Fruit fly (Drosophila melanogaster) whole organism, embryonic: ENCODE results near the gene CG43402.
A peak's percentile ranks its signal among the peaks of the same experiment; 100 is the strongest.

Experiments
- Atf6 ChIP-seq: fragments of 200-800 bp; sonication (Bioruptor generic); IDR thresholded peaks from 2 replicates; pipeline ENCODE4 v1.3.6; 2022; ENCODE audit warnings: missing biosample characterization, missing genetic modification characterization
- CG10565 ChIP-seq: fragments of 200-800 bp; sonication (Bioruptor generic); optimal IDR thresholded peaks from 3 replicates; lab custom pipeline; 2016; ENCODE audit warnings: missing biosample characterization, mild to moderate bottlenecking, missing genetic modification characterization
- CG10979 ChIP-seq: fragments of 200-800 bp; sonication (Bioruptor generic); optimal IDR thresholded peaks from 2 replicates; lab custom pipeline; 2018; ENCODE audit warnings: missing biosample characterization, mild to moderate bottlenecking, missing genetic modification characterization, moderate library complexity
- CG11695 ChIP-seq: fragments of 200-800 bp; sonication (Bioruptor generic); IDR thresholded peaks from 3 replicates; pipeline ENCODE4 v1.3.6; 2022; ENCODE audit warnings: missing biosample characterization, missing genetic modification characterization
- CG12104 ChIP-seq: fragments of 200-800 bp; sonication (Bioruptor generic); optimal IDR thresholded peaks from 3 replicates; lab custom pipeline; 2016; ENCODE audit warnings: missing biosample characterization, missing genetic modification characterization
- CG12219 ChIP-seq: fragments of 200-800 bp; sonication (Bioruptor generic); optimal IDR thresholded peaks from 3 replicates; lab custom pipeline; 2018; ENCODE audit warnings: missing biosample characterization, mild to moderate bottlenecking, missing genetic modification characterization
- CG13624 ChIP-seq: fragments of 200-800 bp; sonication (Bioruptor generic); optimal IDR thresholded peaks from 2 replicates; lab custom pipeline; 2016; ENCODE audit warnings: missing biosample characterization, missing genetic modification characterization
- CG13775 ChIP-seq: fragments of 200-800 bp; sonication (Bioruptor generic); optimal IDR thresholded peaks from 3 replicates; lab custom pipeline; 2017; ENCODE audit warnings: missing biosample characterization, mild to moderate bottlenecking, missing genetic modification characterization
- CG15269 ChIP-seq: fragments of 200-800 bp; sonication (Bioruptor generic); optimal IDR thresholded peaks from 2 replicates; lab custom pipeline; 2018; ENCODE audit warnings: missing biosample characterization, mild to moderate bottlenecking, missing genetic modification characterization, moderate library complexity
- CG15601 ChIP-seq: fragments of 200-800 bp; sonication (Bioruptor generic); optimal IDR thresholded peaks from 3 replicates; lab custom pipeline; 2019; ENCODE audit warnings: missing biosample characterization, mild to moderate bottlenecking, missing genetic modification characterization, moderate library complexity
- CG1603 ChIP-seq: fragments of 200-800 bp; sonication (Bioruptor generic); optimal IDR thresholded peaks from 2 replicates; lab custom pipeline; 2019; ENCODE audit warnings: missing biosample characterization, mild to moderate bottlenecking, missing genetic modification characterization, moderate library complexity
- CG17361 ChIP-seq: fragments of 200-800 bp; sonication (Bioruptor generic); IDR thresholded peaks from 3 replicates; pipeline ENCODE4 v1.3.6; 2022; ENCODE audit warnings: missing biosample characterization, missing genetic modification characterization
- CG17385 ChIP-seq: fragments of 200-800 bp; sonication (Bioruptor generic); optimal IDR thresholded peaks from 3 replicates; lab custom pipeline; 2018; ENCODE audit warnings: missing biosample characterization, mild to moderate bottlenecking, missing genetic modification characterization
- CG2889 ChIP-seq: fragments of 200-800 bp; sonication (Bioruptor generic); IDR thresholded peaks from 3 replicates; pipeline ENCODE4 v1.3.6; 2022; ENCODE audit warnings: missing biosample characterization, missing genetic modification characterization
- CG32772 ChIP-seq: fragments of 200-800 bp; sonication (Bioruptor generic); IDR thresholded peaks from 2 replicates; pipeline ENCODE4 v1.3.6; 2022; ENCODE audit warnings: missing biosample characterization, missing genetic modification characterization
- CG34224 ChIP-seq: fragments of 200-800 bp; sonication (Bioruptor generic); IDR thresholded peaks from 3 replicates; pipeline ENCODE4 v1.3.6; 2022; ENCODE audit warnings: missing biosample characterization, missing genetic modification characterization; ENCODE audit not compliant: partially characterized antibody
- CG3726 ChIP-seq: fragments of 200-800 bp; sonication (Bioruptor generic); IDR thresholded peaks from 3 replicates; pipeline ENCODE4, ENCODE4 v1.3.6; 2022; ENCODE audit warnings: missing biosample characterization, missing genetic modification characterization
- CG9215 ChIP-seq: fragments of 200-800 bp; sonication (Bioruptor generic); IDR thresholded peaks from 2 replicates; pipeline ENCODE4 v1.3.6; 2022; ENCODE audit warnings: missing biosample characterization, missing genetic modification characterization
- CTCF ChIP-seq: fragments of 200-800 bp; sonication (Bioruptor generic); optimal IDR thresholded peaks from 2 replicates; lab custom pipeline; 2017; ENCODE audit warnings: missing biosample characterization, mild to moderate bottlenecking, missing genetic modification characterization, moderate library complexity
- ERR ChIP-seq: fragments of 200-800 bp; sonication (Bioruptor generic); optimal IDR thresholded peaks from 2 replicates; lab custom pipeline; 2016; ENCODE audit warnings: missing biosample characterization, missing genetic modification characterization
- Gsc ChIP-seq: fragments of 200-800 bp; sonication (Bioruptor generic); IDR thresholded peaks from 2 replicates; pipeline ENCODE4 v1.3.6; 2022; ENCODE audit warnings: missing biosample characterization, missing genetic modification characterization
- Hey ChIP-seq: fragments of 200-800 bp; sonication (Bioruptor generic); optimal IDR thresholded peaks from 3 replicates; lab custom pipeline; 2018; ENCODE audit warnings: missing biosample characterization, mild to moderate bottlenecking, missing genetic modification characterization
- Hmx ChIP-seq: fragments of 200-800 bp; sonication (Bioruptor generic); optimal IDR thresholded peaks from 2 replicates; lab custom pipeline; 2016; ENCODE audit warnings: missing biosample characterization, missing genetic modification characterization
- Lhr ChIP-seq: fragments of 200-800 bp; sonication (Bioruptor generic); optimal IDR thresholded peaks from 3 replicates; lab custom pipeline; 2017; ENCODE audit warnings: mild to moderate bottlenecking, missing biosample characterization, missing genetic modification reagents, missing genetic modification characterization
- Meics ChIP-seq: fragments of 200-800 bp; sonication (Bioruptor generic); optimal IDR thresholded peaks from 2 replicates; lab custom pipeline; 2017; ENCODE audit warnings: missing biosample characterization, mild to moderate bottlenecking, missing genetic modification characterization
- NC2β ChIP-seq: fragments of 200-800 bp; sonication (Bioruptor generic); optimal IDR thresholded peaks from 2 replicates; lab custom pipeline; 2016; ENCODE audit warnings: missing biosample characterization, missing genetic modification characterization
- NK7.1 ChIP-seq: fragments of 200-800 bp; sonication (Bioruptor generic); optimal IDR thresholded peaks from 3 replicates; lab custom pipeline; 2016; ENCODE audit warnings: missing biosample characterization, missing genetic modification characterization
- Scr ChIP-seq: fragments of 200-800 bp; sonication (Bioruptor generic); IDR thresholded peaks from 2 replicates; pipeline ENCODE4 v1.3.6; 2022; ENCODE audit warnings: missing biosample characterization, missing genetic modification characterization; ENCODE audit not compliant: partially characterized antibody
- Stat92E ChIP-seq, 3 experiments: fragments of >200 bp in 2 of 3; fragments of 200-800 bp in 1 of 3; sonication (Bioruptor generic) in 1 of 3; optimal IDR thresholded peaks; 2 replicates each; lab custom pipeline; 2017 to 2019; ENCODE audit warnings: missing biosample characterization in 3 of 3, missing genetic modification characterization in 3 of 3, mild to moderate bottlenecking in 1 of 3, moderate library complexity in 1 of 3
- bbx ChIP-seq: fragments of 200-800 bp; sonication (Bioruptor generic); IDR thresholded peaks from 2 replicates; pipeline ENCODE4 v1.3.6; 2022; ENCODE audit warnings: missing biosample characterization, missing genetic modification characterization; ENCODE audit not compliant: partially characterized antibody
- bsh ChIP-seq, 2 experiments: fragments of 200-800 bp; sonication (Bioruptor generic); optimal IDR thresholded peaks; 2 replicates each; lab custom pipeline; 2017 to 2018; ENCODE audit warnings: mild to moderate bottlenecking in 2 of 2, missing biosample characterization in 2 of 2, missing genetic modification characterization in 2 of 2, moderate library complexity in 1 of 2
- cg ChIP-seq: fragments of 200-800 bp; sonication (Bioruptor generic); optimal IDR thresholded peaks from 3 replicates; lab custom pipeline; 2019; ENCODE audit warnings: missing biosample characterization, mild to moderate bottlenecking, missing genetic modification characterization, moderate library complexity
- dmrt99B ChIP-seq: fragments of 200-800 bp; sonication (Bioruptor generic); optimal IDR thresholded peaks from 2 replicates; lab custom pipeline; 2018; ENCODE audit warnings: missing biosample characterization, mild to moderate bottlenecking, missing genetic modification characterization, moderate library complexity
- dysf ChIP-seq: fragments of 200-800 bp; sonication (Bioruptor generic); IDR thresholded peaks from 3 replicates; pipeline ENCODE4 v1.3.6; 2022; ENCODE audit warnings: missing biosample characterization, missing genetic modification characterization
- gcm2 ChIP-seq: fragments of 200-800 bp; sonication (Bioruptor generic); optimal IDR thresholded peaks from 2 replicates; lab custom pipeline; 2016; ENCODE audit warnings: missing biosample characterization, missing genetic modification characterization
- grau ChIP-seq: fragments of 200-800 bp; optimal IDR thresholded peaks from 3 replicates; lab custom pipeline; 2019; ENCODE audit warnings: missing biosample characterization, mild to moderate bottlenecking, missing genetic modification characterization, moderate library complexity
- gro ChIP-seq: fragments of 200-800 bp; sonication (Bioruptor generic); optimal IDR thresholded peaks from 2 replicates; lab custom pipeline; 2016; ENCODE audit warnings: missing biosample characterization, missing genetic modification characterization
- gsb-n ChIP-seq: fragments of 200-800 bp; sonication (Bioruptor generic); optimal IDR thresholded peaks from 3 replicates; lab custom pipeline; 2018; ENCODE audit warnings: missing biosample characterization, mild to moderate bottlenecking, missing genetic modification characterization
- hth ChIP-seq: fragments of >200 bp; optimal IDR thresholded peaks from 2 replicates; lab custom pipeline; 2017; ENCODE audit warnings: inconsistent platforms
- insv ChIP-seq, 2 experiments: fragments of 200-800 bp; sonication (Bioruptor generic); optimal IDR thresholded peaks; 3 replicates each; lab custom pipeline; 2016 to 2018; ENCODE audit warnings: missing biosample characterization in 2 of 2, missing genetic modification characterization in 2 of 2
- klu ChIP-seq: fragments of 200-800 bp; sonication (Bioruptor generic); IDR thresholded peaks from 2 replicates; pipeline ENCODE4 v1.3.6; 2022; ENCODE audit warnings: missing biosample characterization, missing genetic modification characterization
- kni ChIP-seq: fragments of 200-800 bp; sonication (Bioruptor generic); optimal IDR thresholded peaks from 3 replicates; lab custom pipeline; 2017; ENCODE audit warnings: mild to moderate bottlenecking, missing biosample characterization, missing genetic modification reagents, missing genetic modification characterization
- maf-S ChIP-seq: fragments of 200-800 bp; sonication (Bioruptor generic); optimal IDR thresholded peaks from 2 replicates; lab custom pipeline; 2016; ENCODE audit warnings: missing biosample characterization, missing genetic modification characterization
- onecut ChIP-seq: fragments of 200-800 bp; sonication (Bioruptor generic); IDR thresholded peaks from 2 replicates; pipeline ENCODE4 v1.3.6; 2022; ENCODE audit warnings: missing biosample characterization, missing genetic modification characterization
- pfk ChIP-seq: fragments of 200-800 bp; sonication (Bioruptor generic); optimal IDR thresholded peaks from 2 replicates; lab custom pipeline; 2018; ENCODE audit warnings: missing biosample characterization, mild to moderate bottlenecking, missing genetic modification characterization, moderate library complexity
- pho ChIP-seq: fragments of 200-800 bp; sonication (Bioruptor generic); optimal IDR thresholded peaks from 2 replicates; lab custom pipeline; 2016; ENCODE audit warnings: missing biosample characterization, missing genetic modification characterization
- sens ChIP-seq: fragments of 200-800 bp; sonication (Bioruptor generic); peaks from one replicate; lab custom pipeline; 2016; ENCODE audit warnings: missing biosample characterization, missing genetic modification characterization
- ttk ChIP-seq: fragments of 200-800 bp; sonication (Bioruptor generic); IDR thresholded peaks from 2 replicates; pipeline ENCODE4 v2.1.2; 2022; ENCODE audit warnings: missing biosample characterization, missing genetic modification characterization
- tx ChIP-seq: fragments of 200-800 bp; sonication (Bioruptor generic); optimal IDR thresholded peaks from 2 replicates; lab custom pipeline; 2016; ENCODE audit warnings: missing biosample characterization, missing genetic modification characterization
- vvl ChIP-seq: fragments of 200-800 bp; sonication (Bioruptor generic); IDR thresholded peaks from 2 replicates; pipeline ENCODE4 v1.3.6; 2022; ENCODE audit warnings: missing biosample characterization, missing genetic modification characterization
- zen ChIP-seq: fragments of 200-800 bp; sonication (Bioruptor generic); optimal IDR thresholded peaks from 3 replicates; lab custom pipeline; 2018; ENCODE audit warnings: missing biosample characterization, mild to moderate bottlenecking, missing genetic modification characterization, moderate library complexity
- zfh1 ChIP-seq: fragments of 200-800 bp; sonication (Bioruptor generic); IDR thresholded peaks from 3 replicates; pipeline ENCODE4 v1.3.6; 2022; ENCODE audit warnings: missing biosample characterization, missing genetic modification characterization

Gene CG43402

DNA sequence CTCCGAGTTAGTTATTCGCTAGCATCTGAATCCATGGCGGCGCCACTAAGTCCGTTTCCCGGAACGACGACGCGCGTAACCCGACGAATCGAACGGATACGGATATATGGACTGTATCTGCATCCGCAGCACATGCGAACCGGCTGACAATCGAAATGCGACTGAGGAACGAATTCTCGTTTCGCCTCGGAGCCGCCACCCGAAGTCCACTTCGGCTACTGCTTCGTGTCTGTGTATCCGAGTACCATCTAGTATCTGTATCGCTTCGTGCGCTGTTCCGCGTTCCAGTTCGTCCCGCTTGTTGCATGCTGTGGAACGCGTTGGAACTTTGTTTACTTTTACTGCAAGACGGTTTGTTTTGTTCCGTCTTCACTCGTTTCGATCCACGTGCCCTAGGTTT lies 22.1 kb upstream of the CG43402 start, which contains the start of gene robo2 (continued):
- TF ChIP-seq CG13775 (GFP tag; lab: Kevin White, UChicago) (peak; percentile 45), dmrt99B (tag; lab: Kevin White, UChicago) (peak; percentile 34), CG15269 (tag; lab: Kevin White, UChicago) (peak; percentile 51), CG1603 (tag; lab: Kevin White, UChicago) (peak; percentile 55), grau (peak; percentile 25), bsh (GFP tag; optimal IDR thresholded peaks at IDR 0.05; lab: Kevin White, UChicago) (peak; percentile 46 to 64), gro (GFP tag; lab: Kevin White, UChicago) (peak; percentile 64), insv (GFP tag; optimal IDR thresholded peaks at IDR 0.05; lab: Kevin White, UChicago) (peak in 1 of 2 experiments; percentile 48), CG34224 (peak; percentile 33; the same call in 1 of the 3 replicates), pfk (GFP tag; lab: Kevin White, UChicago) (peak; percentile 100), sens (peak; percentile 82), hth (lab: Kevin White, UChicago) (no peak), CG13624 (peak; percentile 48), Atf6 (peak; percentile 77), CG10565 (no peak), Stat92E (GFP tag; optimal IDR thresholded peaks at IDR 0.05; lab: Kevin White, UChicago) (peak in 1 of 3 experiments; percentile 47), CG11695 (peak; percentile 55; the same call in 1 of the 3 replicates), CG3726 (no peak), pho (GFP tag; lab: Kevin White, UChicago) (peak; percentile 19), gsb-n (tag; lab: Kevin White, UChicago) (peak; percentile 74), tx (no peak), vvl (GFP tag; lab: Robert Waterston, UW) (peak; percentile 85), Hey (tag; lab: Kevin White, UChicago) (peak; percentile 49), kni (GFP tag; lab: Kevin White, UChicago) (peak; percentile 86), CG12104 (no peak), Lhr (no peak), CG17385 (GFP tag; lab: Kevin White, UChicago) (peak; percentile 52), bbx (GFP tag; lab: Robert Waterston, UW) (peak; percentile 78), CG2889 (GFP tag; lab: Robert Waterston, UW) (no peak), CG17361 (GFP tag; lab: Robert Waterston, UW) (peak; percentile 17; the same call in 1 of the 3 replicates), CG12219 (GFP tag; lab: Kevin White, UChicago) (peak; percentile 59), CG15601 (tag; lab: Kevin White, UChicago) (peak; percentile 43), cg (GFP tag; lab: Kevin White, UChicago) (no peak), ERR (GFP tag; lab: Kevin White, UChicago) (peak; percentile 71), zen (peak; percentile 13), NC2β (GFP tag; lab: Kevin White, UChicago) (peak; percentile 61), CG10979 (tag; lab: Kevin White, UChicago) (peak; percentile 33), CTCF (GFP tag; lab: Kevin White, UChicago) (peak; percentile 62), CG32772 (no peak), Hmx (GFP tag; lab: Kevin White, UChicago) (no peak), NK7.1 (no peak), dysf (GFP tag; lab: Robert Waterston, UW) (no peak), CG9215 (GFP tag; lab: Robert Waterston, UW) (no peak), ttk (GFP tag; lab: Robert Waterston, UW) (no peak), Scr (GFP tag; lab: Robert Waterston, UW) (peak; percentile 33; the same call in 1 of the 2 replicates), zfh1 (GFP tag; lab: Robert Waterston, UW) (peak; percentile 51; the same call in 2 of the 3 replicates), Meics (GFP tag; lab: Kevin White, UChicago) (peak; percentile 37), Gsc (no peak), onecut (GFP tag; lab: Robert Waterston, UW) (peak; percentile 50; the same call in 1 of the 2 replicates), gcm2 (GFP tag; lab: Kevin White, UChicago) (peak; percentile 20), klu (GFP tag; lab: Robert Waterston, UW) (no peak), maf-S (peak; percentile 27)
